Worm (Caenorhabditis elegans) whole organism, late embryonic: ENCODE measurements around the gene Y82E9BR.22.
A peak's percentile ranks its signal among the peaks of the same experiment; 100 is the strongest.

Source experiments
- K02D7.2 ChIP-seq: sonication (generic microtip); optimal IDR thresholded peaks from 2 replicates; lab custom pipeline; 2017; ENCODE audit warnings: mild to moderate bottlenecking, missing genetic modification characterization, missing compliant biosample characterization
- ama-1 ChIP-seq: fragments of 150-350 bp; optimal IDR thresholded peaks from 2 replicates; lab custom pipeline; 2014
- ceh-2 ChIP-seq: sonication (generic microtip); optimal IDR thresholded peaks from 2 replicates; lab custom pipeline; 2016; ENCODE audit warnings: missing genotype, missing genetic modification characterization, missing compliant biosample characterization
- fax-1 ChIP-seq: sonication (generic microtip); optimal IDR thresholded peaks from 2 replicates; lab custom pipeline; 2016; ENCODE audit warnings: missing genotype, missing genetic modification characterization, missing compliant biosample characterization
- gmeb-2 ChIP-seq: sonication (generic microtip); optimal IDR thresholded peaks from 2 replicates; lab custom pipeline; 2016; ENCODE audit warnings: missing genetic modification characterization, inconsistent platforms, missing compliant biosample characterization
- hlh-15 ChIP-seq: sonication (generic microtip); optimal IDR thresholded peaks from 2 replicates; lab custom pipeline; 2016; ENCODE audit warnings: missing genetic modification characterization, missing compliant biosample characterization
- mec-3 ChIP-seq: sonication (generic microtip); optimal IDR thresholded peaks from 2 replicates; lab custom pipeline; 2016; ENCODE audit warnings: borderline replicate concordance, missing genetic modification characterization, missing compliant biosample characterization
- pag-3 ChIP-seq: sonication (generic microtip); optimal IDR thresholded peaks from 2 replicates; lab custom pipeline; 2016; ENCODE audit warnings: missing compliant biosample characterization, missing genetic modification characterization, borderline replicate concordance
- pha-4 ChIP-seq: fragments of 150-350 bp; optimal IDR thresholded peaks from 2 replicates; lab custom pipeline; 2018; ENCODE audit warnings: missing biosample characterization, missing genetic modification reagents, missing genetic modification characterization
- pqm-1 ChIP-seq: sonication (generic microtip); optimal IDR thresholded peaks from 2 replicates; lab custom pipeline; 2016; ENCODE audit warnings: missing genetic modification characterization, missing compliant biosample characterization
- syd-9 ChIP-seq: sonication (generic microtip); optimal IDR thresholded peaks from 2 replicates; lab custom pipeline; 2016; ENCODE audit warnings: mild to moderate bottlenecking, missing genetic modification characterization, moderate library complexity, missing compliant biosample characterization

DNA sequence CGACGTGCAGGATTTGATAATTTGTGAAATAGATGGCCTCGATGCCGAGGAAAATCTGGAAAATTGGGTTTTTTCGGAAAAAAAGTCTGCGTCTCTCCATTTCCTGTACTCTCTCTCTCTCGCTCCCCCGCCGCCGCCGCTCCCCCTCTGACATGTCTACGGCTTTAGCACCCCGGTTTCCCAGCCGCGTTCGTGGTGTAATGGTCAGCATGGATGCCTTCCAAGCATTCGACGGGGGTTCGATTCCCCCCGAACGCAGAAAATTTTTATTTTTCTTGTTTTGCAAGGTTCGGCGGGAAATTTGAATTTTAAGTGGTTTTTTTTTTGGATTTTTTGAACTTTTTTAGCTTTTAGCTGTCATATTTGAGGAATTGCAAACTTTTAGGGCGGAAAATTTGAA lies 15.3 kb upstream of the Y82E9BR.22 start:
- TF ChIP-seq mec-3 (no peak), ama-1 (lab: Kevin White, UChicago) (no peak), hlh-15 (tag; lab: Kevin White, UChicago) (peak; percentile 62), ceh-2 (peak; percentile 10), syd-9 (tag; lab: Kevin White, UChicago) (no peak), pag-3 (tag; lab: Kevin White, UChicago) (peak; percentile 34), pha-4 (tag; lab: Kevin White, UChicago) (no peak), pqm-1 (tag; lab: Kevin White, UChicago) (peak; percentile 47), fax-1 (tag; lab: Kevin White, UChicago) (peak; percentile 17), K02D7.2 (tag; lab: Kevin White, UChicago) (peak; percentile 57), gmeb-2 (tag; lab: Kevin White, UChicago) (peak; percentile 64)
